In genomic region chr3R:18628311-18628811, dm6 we compare ENCODE assay signal across 5 fruit fly cellular contexts.
TF ChIP-seq lines count a peak whose summit lies in the region.

No protein-coding gene starts in this region.

- peak; percentile 66 for TF ChIP-seq CTCF in whole organism, embryonic (GFP tag; optimal IDR thresholded peaks at IDR 0.05; lab: Kevin White, UChicago)

TF ChIP-seq in whole organism, adult, 20 proteins besides CTCF, POLR2A, EP300 and RAD21:
- TF ChIP-seq tj (GFP tag; optimal IDR thresholded peaks at IDR 0.05; lab: Kevin White, UChicago) = peak; percentile 71
- TF ChIP-seq CG14711 (tag; optimal IDR thresholded peaks at IDR 0.05; lab: Kevin White, UChicago) = no peak
- TF ChIP-seq CG12768 (GFP tag; optimal IDR thresholded peaks at IDR 0.05; lab: Kevin White, UChicago) = no peak

TF ChIP-seq in whole organism, embryonic, 481 proteins besides CTCF, POLR2A, EP300 and RAD21 (continues in another document):
- TF ChIP-seq CG11247 (GFP tag; IDR thresholded peaks at IDR 0.05; lab: Robert Waterston, UW) = no peak
- TF ChIP-seq mld (GFP tag; IDR thresholded peaks at IDR 0.05; lab: Robert Waterston, UW; ENCODE audit: partially characterized antibody) = peak; percentile 60; the same call in 1 of the 3 replicates
- TF ChIP-seq Lpt (GFP tag; optimal IDR thresholded peaks at IDR 0.05; lab: Kevin White, UChicago) = no peak
- TF ChIP-seq Trl (optimal IDR thresholded peaks at IDR 0.05; lab: Kevin White, UChicago) = no peak
- no peak for TF ChIP-seq Trl (GFP tag; optimal IDR thresholded peaks at IDR 0.05; lab: Kevin White, UChicago)
- peak; percentile 81 for TF ChIP-seq CG6791 (GFP tag; IDR thresholded peaks at IDR 0.05; lab: Robert Waterston, UW; ENCODE audit: partially characterized antibody)
- TF ChIP-seq Bdp1 (GFP tag; optimal IDR thresholded peaks at IDR 0.05; lab: Kevin White, UChicago) = peak; percentile 98
- TF ChIP-seq CG9437 (GFP tag; optimal IDR thresholded peaks at IDR 0.05; lab: Kevin White, UChicago) = no peak
- no peak for TF ChIP-seq CG17912 (GFP tag; optimal IDR thresholded peaks at IDR 0.05; lab: Kevin White, UChicago)
- peak; percentile 11 for TF ChIP-seq dmrt99B (tag; optimal IDR thresholded peaks at IDR 0.05; lab: Kevin White, UChicago)
- no peak for TF ChIP-seq D (optimal IDR thresholded peaks at IDR 0.05; lab: Kevin White, UChicago)
- TF ChIP-seq D (GFP tag; optimal IDR thresholded peaks at IDR 0.05; lab: Kevin White, UChicago) = no peak
- TF ChIP-seq CG10565 (GFP tag; optimal IDR thresholded peaks at IDR 0.05; lab: Kevin White, UChicago) = no peak
- no peak for TF ChIP-seq CG4404 (GFP tag; IDR thresholded peaks at IDR 0.05; lab: Robert Waterston, UW)
- no peak for TF ChIP-seq dimm (GFP tag; IDR thresholded peaks at IDR 0.05; lab: Robert Waterston, UW)
- no peak for TF ChIP-seq CG31224 (GFP tag; IDR thresholded peaks at IDR 0.05; lab: Robert Waterston, UW)
- no peak for TF ChIP-seq CG6813 (GFP tag; optimal IDR thresholded peaks at IDR 0.05; lab: Kevin White, UChicago)
- no peak for TF ChIP-seq NFAT (GFP tag; IDR thresholded peaks at IDR 0.05; lab: Robert Waterston, UW)
- TF ChIP-seq CG12104 (GFP tag; optimal IDR thresholded peaks at IDR 0.05; lab: Kevin White, UChicago) = no peak
- TF ChIP-seq insv (GFP tag; optimal IDR thresholded peaks at IDR 0.05; lab: Kevin White, UChicago) = no peak
- peak; percentile 59; the same call in 1 of the 2 replicates for TF ChIP-seq tna (GFP tag; IDR thresholded peaks at IDR 0.05; lab: Robert Waterston, UW; ENCODE audit: partially characterized antibody)
- TF ChIP-seq Ada2b (GFP tag; IDR thresholded peaks at IDR 0.05; lab: Robert Waterston, UW) = no peak

TF ChIP-seq in whole organism, prepupa, 60 proteins besides CTCF, POLR2A, EP300 and RAD21:
- peak; percentile 83 for TF ChIP-seq svp (GFP tag; lab: Kevin White, UChicago)
- peak; percentile 56 for TF ChIP-seq Eip78C (GFP tag; lab: Kevin White, UChicago)
- peak; percentile 4 for TF ChIP-seq Eip75B (GFP tag; optimal IDR thresholded peaks at IDR 0.05; lab: Kevin White, UChicago)
- no peak for TF ChIP-seq dac (GFP tag; optimal IDR thresholded peaks at IDR 0.05; lab: Kevin White, UChicago)
- peak; percentile 2 for TF ChIP-seq CG6276 (GFP tag; optimal IDR thresholded peaks at IDR 0.05; lab: Kevin White, UChicago)
- TF ChIP-seq CG6163 (GFP tag; IDR thresholded peaks at IDR 0.05; lab: Robert Waterston, UW) = 0 out of 3 replicates have a peak, but pooled peaks have one; percentile 10
- TF ChIP-seq CG10631 (GFP tag; optimal IDR thresholded peaks at IDR 0.05; lab: Kevin White, UChicago) = no peak
- no peak for TF ChIP-seq CG7368 (GFP tag; optimal IDR thresholded peaks at IDR 0.05; lab: Kevin White, UChicago)
- peak; percentile 13 for TF ChIP-seq dsx (GFP tag; optimal IDR thresholded peaks at IDR 0.05; lab: Kevin White, UChicago; ENCODE audit: poor library complexity, severe bottlenecking)
- no peak for TF ChIP-seq CG3919 (GFP tag; optimal IDR thresholded peaks at IDR 0.05; lab: Kevin White, UChicago)
- peak; percentile 10 for TF ChIP-seq CG1621 (tag; optimal IDR thresholded peaks at IDR 0.05; lab: Kevin White, UChicago)

TF ChIP-seq in whole organism, pupa, 21 proteins besides CTCF, POLR2A, EP300 and RAD21:
- no peak for TF ChIP-seq CG8159 (tag; optimal IDR thresholded peaks at IDR 0.05; lab: Kevin White, UChicago)
- TF ChIP-seq Pif1B (GFP tag; optimal IDR thresholded peaks at IDR 0.05; lab: Kevin White, UChicago) = no peak
- TF ChIP-seq CG10348 (GFP tag; IDR thresholded peaks at IDR 0.05; lab: Robert Waterston, UW) = no peak
- peak; percentile 52 for TF ChIP-seq EcR (GFP tag; optimal IDR thresholded peaks at IDR 0.05; lab: Kevin White, UChicago)
- no peak for TF ChIP-seq Pif1A (GFP tag; optimal IDR thresholded peaks at IDR 0.05; lab: Kevin White, UChicago)
- no peak for TF ChIP-seq CG34367 (tag; optimal IDR thresholded peaks at IDR 0.05; lab: Kevin White, UChicago)
- no peak for TF ChIP-seq gl (tag; optimal IDR thresholded peaks at IDR 0.05; lab: Kevin White, UChicago)
- peak; percentile 5; the same call in 1 of the 2 replicates for TF ChIP-seq Ets98B (GFP tag; IDR thresholded peaks at IDR 0.05; lab: Robert Waterston, UW)
- TF ChIP-seq rn (GFP tag; IDR thresholded peaks at IDR 0.05; lab: Robert Waterston, UW) = no peak
- TF ChIP-seq CG32121 (GFP tag; IDR thresholded peaks at IDR 0.05; lab: Robert Waterston, UW) = 0 out of 2 replicates have a peak, but pooled peaks have one; percentile 32
- TF ChIP-seq CG4496 (GFP tag; IDR thresholded peaks at IDR 0.05; lab: Robert Waterston, UW) = peak; percentile 70; the same call in 2 of the 3 replicates
- TF ChIP-seq fd96Ca (GFP tag; IDR thresholded peaks at IDR 0.05; lab: Robert Waterston, UW) = peak; percentile 56; the same call in 1 of the 3 replicates

TF ChIP-seq in whole organism, wandering third instar larva, 38 proteins besides CTCF, POLR2A, EP300 and RAD21:
- no peak for TF ChIP-seq woc (GFP tag; optimal IDR thresholded peaks at IDR 0.05; lab: Kevin White, UChicago)
- TF ChIP-seq sage (GFP tag; optimal IDR thresholded peaks at IDR 0.05; lab: Kevin White, UChicago) = no peak
- no peak for TF ChIP-seq brk (GFP tag; optimal IDR thresholded peaks at IDR 0.05; lab: Kevin White, UChicago)
- TF ChIP-seq CG9705 (GFP tag; optimal IDR thresholded peaks at IDR 0.05; lab: Kevin White, UChicago) = no peak
- no peak for TF ChIP-seq jim (GFP tag; optimal IDR thresholded peaks at IDR 0.05; lab: Kevin White, UChicago)
- TF ChIP-seq rgr (GFP tag; optimal IDR thresholded peaks at IDR 0.05; lab: Kevin White, UChicago) = no peak
- no peak for TF ChIP-seq dmrt93B (GFP tag; optimal IDR thresholded peaks at IDR 0.05; lab: Kevin White, UChicago)
- TF ChIP-seq OdsH (GFP tag; optimal IDR thresholded peaks at IDR 0.05; lab: Kevin White, UChicago) = no peak
- peak; percentile 4 for TF ChIP-seq HLH106 (tag; optimal IDR thresholded peaks at IDR 0.05; lab: Kevin White, UChicago)
- no peak for TF ChIP-seq usp (GFP tag; optimal IDR thresholded peaks at IDR 0.05; lab: Kevin White, UChicago)
- peak; percentile 18 for TF ChIP-seq CrebA (GFP tag; optimal IDR thresholded peaks at IDR 0.05; lab: Kevin White, UChicago; ENCODE audit: borderline replicate concordance)
- no peak for TF ChIP-seq Abd-B (GFP tag; optimal IDR thresholded peaks at IDR 0.05; lab: Kevin White, UChicago)
- no peak for TF ChIP-seq Jra (GFP tag; optimal IDR thresholded peaks at IDR 0.05; lab: Kevin White, UChicago)
- TF ChIP-seq Dfd (GFP tag; optimal IDR thresholded peaks at IDR 0.05; lab: Kevin White, UChicago) = no peak
- no peak for TF ChIP-seq N (GFP tag; optimal IDR thresholded peaks at IDR 0.05; lab: Kevin White, UChicago)
- no peak for TF ChIP-seq tai (GFP tag; optimal IDR thresholded peaks at IDR 0.05; lab: Kevin White, UChicago)
- TF ChIP-seq CG32264 (GFP tag; optimal IDR thresholded peaks at IDR 0.05; lab: Kevin White, UChicago) = no peak
- TF ChIP-seq Mio (GFP tag; optimal IDR thresholded peaks at IDR 0.05; lab: Kevin White, UChicago) = no peak
- TF ChIP-seq GATAd (GFP tag; optimal IDR thresholded peaks at IDR 0.05; lab: Kevin White, UChicago) = no peak
- TF ChIP-seq Vsx2 (GFP tag; optimal IDR thresholded peaks at IDR 0.05; lab: Kevin White, UChicago; ENCODE audit: partially characterized antibody) = peak; percentile 48
- TF ChIP-seq lola (GFP tag; optimal IDR thresholded peaks at IDR 0.05; lab: Kevin White, UChicago) = no peak
- TF ChIP-seq Hr83 (GFP tag; optimal IDR thresholded peaks at IDR 0.05; lab: Kevin White, UChicago; ENCODE audit: poor library complexity, severe bottlenecking) = no peak
- TF ChIP-seq dl (GFP tag; optimal IDR thresholded peaks at IDR 0.05; lab: Kevin White, UChicago; ENCODE audit: insufficient read depth in 1 of 2, partially characterized antibody in 2 of 2) = no peak
- TF ChIP-seq Rel (GFP tag; optimal IDR thresholded peaks at IDR 0.05; lab: Kevin White, UChicago) = no peak
- TF ChIP-seq Rel (tag; optimal IDR thresholded peaks at IDR 0.05; lab: Kevin White, UChicago) = no peak
- peak; percentile 93 for TF ChIP-seq Myc (optimal IDR thresholded peaks at IDR 0.05; lab: Kevin White, UChicago)
- TF ChIP-seq h (GFP tag; optimal IDR thresholded peaks at IDR 0.05; lab: Kevin White, UChicago) = no peak
- TF ChIP-seq Sp1 (GFP tag; optimal IDR thresholded peaks at IDR 0.05; lab: Kevin White, UChicago) = no peak
TF ChIP-seq in whole organism, wandering third instar larva: peak in this region for 4.
